Fruit fly (Drosophila melanogaster) whole organism: ENCODE measurements around the gene CG4887.

Experiments used
- EcR ChIP-seq, 2 experiments: fragments of >200 bp; optimal IDR thresholded peaks; 2 replicates each; lab custom pipeline; 2017; ENCODE audit warnings: missing biosample characterization in 2 of 2, missing genetic modification characterization in 2 of 2, missing genetic modification reagents in 2 of 2
- psq ChIP-seq: fragments of >200 bp; optimal IDR thresholded peaks from 2 replicates; lab custom pipeline; 2017

DNA sequence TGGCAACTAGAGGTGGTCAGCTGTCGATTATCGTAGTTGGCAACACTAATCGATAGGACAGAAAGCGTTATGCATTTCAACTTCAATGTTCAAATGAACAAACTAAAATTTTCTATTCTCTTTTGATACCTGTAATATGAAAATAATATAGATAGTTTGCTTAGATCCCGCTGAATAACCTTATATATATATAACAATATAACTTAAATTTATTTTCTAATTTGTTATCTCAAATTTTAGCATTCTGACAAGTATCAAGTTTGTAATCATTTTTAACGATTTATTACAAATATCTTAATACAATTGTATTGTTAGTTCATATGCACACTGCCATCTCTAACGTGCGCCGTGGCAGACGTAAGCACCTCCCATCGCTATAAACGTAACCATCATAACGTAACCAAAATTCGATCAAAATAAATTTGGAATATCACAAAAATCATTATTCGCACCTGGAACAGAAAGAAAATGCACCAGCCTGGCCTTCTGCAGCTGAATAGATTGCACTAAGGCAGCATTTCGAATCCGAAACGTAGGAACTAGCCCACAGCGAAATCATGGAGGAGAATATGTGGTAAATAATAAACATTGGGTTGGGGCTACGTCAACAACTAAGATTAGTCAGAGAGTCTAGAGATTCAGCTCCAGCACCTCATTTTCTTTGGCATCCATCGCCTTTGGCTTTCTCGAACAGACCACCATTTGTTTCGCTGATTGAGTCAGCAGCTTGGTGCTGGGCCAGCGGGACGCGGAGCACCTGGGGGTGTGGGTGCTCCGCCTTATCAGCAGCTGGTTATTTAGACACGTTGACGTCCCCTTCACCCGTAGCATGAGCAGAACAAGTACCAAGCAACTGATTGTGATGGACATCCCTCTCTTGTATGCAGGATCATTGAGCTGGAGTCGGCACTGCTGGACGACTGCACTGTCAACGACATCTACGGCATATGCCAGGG, 43.6 kb upstream of the CG4887 start, which contains the start of the genes Pino and TBC1D23:
- TF ChIP-seq EcR (GFP tag; optimal IDR thresholded peaks at IDR 0.05; lab: Kevin White, UChicago) (no peak), psq (lab: Kevin White, UChicago) (no peak)
